Fruit fly (Drosophila melanogaster) whole organism, embryonic: ENCODE data around the gene CG33095.
A peak's percentile ranks its signal among the peaks of the same experiment; 100 is the strongest.

Experiments used
- CG2199 ChIP-seq: fragments of 200-800 bp; sonication (Bioruptor generic); IDR thresholded peaks from 3 replicates; pipeline ENCODE4 v1.3.6; 2022; ENCODE audit warnings: missing biosample characterization, missing genetic modification characterization
- CG3281 ChIP-seq: fragments of 200-800 bp; sonication (Bioruptor generic); optimal IDR thresholded peaks from 3 replicates; lab custom pipeline; 2017; ENCODE audit warnings: missing biosample characterization, mild to moderate bottlenecking, missing genetic modification characterization
- CG6854 ChIP-seq: fragments of 200-800 bp; sonication (Bioruptor generic); optimal IDR thresholded peaks from 3 replicates; lab custom pipeline; 2017; ENCODE audit warnings: missing biosample characterization, mild to moderate bottlenecking, missing genetic modification characterization
- CG7372 ChIP-seq: fragments of 200-800 bp; sonication (Bioruptor generic); IDR thresholded peaks from 2 replicates; pipeline ENCODE4 v1.3.6; 2022; ENCODE audit warnings: missing biosample characterization, missing genetic modification characterization
- Dp ChIP-seq: fragments of 200-800 bp; sonication (Bioruptor generic); optimal IDR thresholded peaks from 2 replicates; lab custom pipeline; 2018; ENCODE audit warnings: missing biosample characterization, mild to moderate bottlenecking, missing genetic modification characterization, moderate library complexity
- Hmx ChIP-seq: fragments of 200-800 bp; sonication (Bioruptor generic); optimal IDR thresholded peaks from 2 replicates; lab custom pipeline; 2016; ENCODE audit warnings: missing biosample characterization, missing genetic modification characterization
- MTF-1 ChIP-seq: fragments of 200-800 bp; sonication (Bioruptor generic); optimal IDR thresholded peaks from 2 replicates; lab custom pipeline; 2018; ENCODE audit warnings: missing biosample characterization, mild to moderate bottlenecking, missing genetic modification characterization, borderline replicate concordance
- Spps ChIP-seq: fragments of 200-800 bp; sonication (Bioruptor generic); optimal IDR thresholded peaks from 2 replicates; lab custom pipeline; 2018; ENCODE audit warnings: missing biosample characterization, mild to moderate bottlenecking, missing genetic modification characterization
- YL-1 ChIP-seq: fragments of 200-800 bp; sonication (Bioruptor generic); optimal IDR thresholded peaks from 3 replicates; lab custom pipeline; 2017; ENCODE audit warnings: missing biosample characterization, mild to moderate bottlenecking, missing genetic modification characterization
- fd3F ChIP-seq: fragments of 200-800 bp; sonication (Bioruptor generic); optimal IDR thresholded peaks from 2 replicates; lab custom pipeline; 2018; ENCODE audit warnings: missing biosample characterization, mild to moderate bottlenecking, missing genetic modification characterization, moderate library complexity
- grau ChIP-seq: fragments of 200-800 bp; optimal IDR thresholded peaks from 3 replicates; lab custom pipeline; 2019; ENCODE audit warnings: missing biosample characterization, mild to moderate bottlenecking, missing genetic modification characterization, moderate library complexity
- grn ChIP-seq: fragments of 200-800 bp; sonication (Bioruptor generic); optimal IDR thresholded peaks from 3 replicates; lab custom pipeline; 2017; ENCODE audit warnings: missing biosample characterization, missing genetic modification characterization
- pzg ChIP-seq: fragments of 200-800 bp; sonication (Bioruptor generic); optimal IDR thresholded peaks from 3 replicates; lab custom pipeline; 2018; ENCODE audit warnings: missing biosample characterization, mild to moderate bottlenecking, missing genetic modification characterization, moderate library complexity
- wor ChIP-seq: fragments of 200-800 bp; sonication (Bioruptor generic); IDR thresholded peaks from 2 replicates; pipeline ENCODE4 v1.3.6; 2022; ENCODE audit warnings: missing biosample characterization, missing genetic modification characterization

DNA sequence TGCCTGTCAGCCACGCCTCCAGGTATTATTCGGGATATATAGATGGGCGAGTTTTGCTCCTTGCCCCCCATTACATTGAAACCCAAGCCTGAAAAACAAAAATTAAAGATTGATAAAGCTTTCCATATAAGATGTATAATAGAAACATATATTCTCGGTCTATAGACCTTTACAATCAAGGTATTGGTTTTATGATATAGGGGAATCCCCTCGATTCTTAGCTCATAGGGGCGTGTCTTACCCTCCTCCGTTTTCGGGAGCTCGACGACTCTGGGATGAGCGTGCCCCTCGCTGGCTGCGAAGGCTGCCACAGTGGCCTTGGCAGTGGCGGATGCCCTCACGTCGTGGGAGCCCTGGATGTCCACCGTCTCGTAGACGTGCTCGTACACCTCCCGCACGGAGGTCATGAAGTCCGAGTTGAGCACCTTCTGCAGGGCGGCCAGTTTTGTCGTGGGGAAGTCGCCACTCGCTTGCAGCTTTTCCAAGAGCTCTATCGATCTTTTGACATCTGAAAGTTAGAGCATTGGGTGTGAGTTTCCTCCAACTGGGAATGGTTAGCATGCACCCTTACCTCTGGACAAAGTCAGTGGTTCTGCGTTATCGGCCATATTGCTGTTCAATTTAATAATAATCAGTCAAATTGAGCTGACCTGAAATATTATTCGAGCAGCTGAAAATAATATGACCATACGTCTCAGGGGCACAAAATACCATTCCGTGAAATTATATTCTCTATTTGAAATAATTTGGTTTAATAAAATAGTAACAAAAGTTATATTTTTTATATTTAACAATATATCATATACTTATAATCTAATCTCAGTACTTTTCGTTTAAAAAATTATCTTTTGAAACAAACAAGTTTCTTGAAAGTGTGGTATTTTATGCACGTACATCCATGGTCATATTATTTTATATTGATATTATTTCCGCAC, 32.3 kb upstream of the CG33095 start, which contains the start of the genes veli and PQBP1:
- TF ChIP-seq pzg (peak; percentile 20), wor (no peak), MTF-1 (no peak), Hmx (no peak), CG6854 (GFP tag; lab: Kevin White, UChicago) (no peak), YL-1 (GFP tag; lab: Kevin White, UChicago) (peak; percentile 12), CG2199 (GFP tag; lab: Robert Waterston, UW) (no peak), fd3F (GFP tag; lab: Kevin White, UChicago) (no peak), grau (tag; lab: Kevin White, UChicago) (no peak), grn (GFP tag; lab: Kevin White, UChicago) (no peak), CG7372 (GFP tag; lab: Robert Waterston, UW) (no peak), Spps (tag; lab: Kevin White, UChicago) (no peak), CG3281 (GFP tag; lab: Kevin White, UChicago) (no peak), Dp (GFP tag; lab: Kevin White, UChicago) (no peak)
